Worm (Caenorhabditis elegans) whole organism, mixed stage, embryonic: ENCODE data around the gene rsd-2.

Experiments used
- lin-32 ChIP-seq: fragments of 200-800 bp; sonication (Bioruptor generic); optimal IDR thresholded peaks from 2 replicates; lab custom pipeline; 2018; ENCODE audit warnings: mild to moderate bottlenecking, missing genetic modification characterization, missing compliant biosample characterization
- lsy-2 ChIP-seq: fragments of 150-350 bp; optimal IDR thresholded peaks from 2 replicates; lab custom pipeline; 2014; ENCODE audit warnings: missing biosample characterization, missing genetic modification characterization
- mep-1 ChIP-seq: fragments of 150-350 bp; optimal IDR thresholded peaks from 2 replicates; lab custom pipeline; 2017; ENCODE audit warnings: missing biosample characterization, missing genetic modification reagents, missing genetic modification characterization, inconsistent platforms
- nhr-237 ChIP-seq: fragments of 150-350 bp; optimal IDR thresholded peaks from 2 replicates; lab custom pipeline; 2014; ENCODE audit warnings: missing biosample characterization, missing genetic modification characterization
- pha-4 ChIP-seq: fragments of 150-350 bp; optimal IDR thresholded peaks from 2 replicates; lab custom pipeline; 2018; ENCODE audit warnings: missing biosample characterization, missing genetic modification reagents, missing genetic modification characterization
- tbx-8 ChIP-seq: fragments of 200-800 bp; sonication (Bioruptor generic); optimal IDR thresholded peaks from 2 replicates; lab custom pipeline; 2018; ENCODE audit warnings: mild to moderate bottlenecking, missing genetic modification characterization, moderate library complexity, missing compliant biosample characterization
- unc-39 ChIP-seq: fragments of 150-350 bp; optimal IDR thresholded peaks from 2 replicates; lab custom pipeline; 2014; ENCODE audit warnings: missing biosample characterization, missing genetic modification characterization

DNA sequence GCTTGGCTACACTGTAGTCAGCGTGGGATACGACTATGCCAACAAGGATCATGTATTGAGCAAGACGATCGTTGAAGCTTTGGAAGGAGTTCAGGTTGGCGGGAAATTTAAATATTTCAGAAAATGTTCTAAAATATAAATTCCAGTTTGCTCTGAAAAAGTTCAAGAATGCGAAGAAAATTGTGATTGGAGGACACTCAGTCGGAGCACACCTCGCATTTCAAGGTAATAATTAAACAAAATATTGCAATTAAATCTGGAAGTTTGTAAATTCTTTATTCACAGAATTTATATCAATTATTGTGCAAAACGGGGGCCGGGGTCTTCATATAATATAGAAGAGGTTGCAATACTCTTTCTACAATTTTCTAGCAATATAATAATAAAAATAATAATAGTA lies 30.0 kb downstream of the rsd-2 start:
- TF ChIP-seq lin-32, result no peak
- TF ChIP-seq unc-39 (tag; lab: Kevin White, UChicago), result no peak
- no peak for TF ChIP-seq tbx-8 (GFP tag; lab: Kevin White, UChicago)
- TF ChIP-seq nhr-237, result no peak
- TF ChIP-seq pha-4 (tag; lab: Kevin White, UChicago), result no peak
- no peak for TF ChIP-seq mep-1 (tag; lab: Kevin White, UChicago)
- TF ChIP-seq lsy-2 (tag; lab: Kevin White, UChicago), result no peak
